Worm (Caenorhabditis elegans) whole organism, dauer: ENCODE data around the gene ruvb-1.
"Not testable (repeated sequence)": the region's sequence is repeated elsewhere in the genome, so short reads cannot be mapped to it uniquely, and the experiment has no call there.

Experiments used
- unc-62 ChIP-seq: sonication (generic microtip); optimal IDR thresholded peaks from 2 replicates; lab custom pipeline; 2017; ENCODE audit warnings: missing biosample characterization, missing genetic modification reagents, missing genetic modification characterization

Gene ruvb-1

ce11 chrV:9980731-9981483 lies at the start of gene ruvb-1, which contains the start of gene tofu-1:
Gene ruvb-1, minus strand, starts transcription at chrV:9980802.
Gene tofu-1, plus strand, starts transcription at chrV:9981147.
- not testable (repeated sequence) for TF ChIP-seq unc-62 (GFP tag; lab: Kevin White, UChicago)

ce11 chrV:10023062-10023536 lies 42.5 kb upstream of the ruvb-1 start:
- no peak for TF ChIP-seq unc-62 (GFP tag; lab: Kevin White, UChicago)

- no peak for TF ChIP-seq unc-62 (GFP tag; lab: Kevin White, UChicago)
Observed at ce11 chrV:10019934-10020333, 39.3 kb upstream of the ruvb-1 start.

- no peak for TF ChIP-seq unc-62 (GFP tag; lab: Kevin White, UChicago)
Observed at ce11 chrV:10019083-10019624, 38.6 kb upstream of the ruvb-1 start.

ce11 chrV:10018291-10018690 lies 37.7 kb upstream of the ruvb-1 start:
- TF ChIP-seq unc-62 (GFP tag; lab: Kevin White, UChicago) = no peak

DNA sequence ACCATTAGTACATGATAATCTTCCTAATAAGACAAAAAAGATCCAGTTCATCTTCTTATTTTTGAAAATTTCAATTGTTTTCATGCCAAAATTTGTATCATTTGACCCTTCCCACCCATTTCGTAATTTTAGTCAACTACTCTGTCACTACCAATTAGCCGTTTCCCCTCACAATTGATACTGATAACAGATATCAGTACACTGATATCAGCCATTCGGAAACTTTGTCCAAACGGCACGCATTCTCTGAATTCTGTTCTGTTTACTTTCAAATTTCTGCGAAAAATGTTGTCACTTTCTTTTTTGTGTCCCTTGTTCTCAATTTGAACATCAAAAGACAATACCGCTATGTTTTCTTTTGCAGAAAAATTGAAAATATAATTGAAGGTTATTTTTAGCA lies 32.0 kb upstream of the ruvb-1 start:
- TF ChIP-seq unc-62 (GFP tag; lab: Kevin White, UChicago) = no peak

ce11 chrV:10011623-10012022 lies 31.0 kb upstream of the ruvb-1 start, which contains the start of gene lea-1:
Gene lea-1, plus strand, starts transcription at chrV:10011923.
- TF ChIP-seq unc-62 (GFP tag; lab: Kevin White, UChicago) = no peak

ce11 chrV:10007484-10007883 lies 26.9 kb upstream of the ruvb-1 start:
- TF ChIP-seq unc-62 (GFP tag; lab: Kevin White, UChicago) = no peak

ce11 chrV:10006374-10006773 lies 25.8 kb upstream of the ruvb-1 start:
- no peak for TF ChIP-seq unc-62 (GFP tag; lab: Kevin White, UChicago)

ce11 chrV:10004048-10004761 lies 23.6 kb upstream of the ruvb-1 start, which contains the start of gene uda-1:
Gene uda-1, plus strand, starts transcription at chrV:10004755.
- TF ChIP-seq unc-62 (GFP tag; lab: Kevin White, UChicago) = not testable (repeated sequence)

- no peak for TF ChIP-seq unc-62 (GFP tag; lab: Kevin White, UChicago)
Observed at ce11 chrV:10003315-10003969, 22.8 kb upstream of the ruvb-1 start.

- no peak for TF ChIP-seq unc-62 (GFP tag; lab: Kevin White, UChicago)
Observed at ce11 chrV:10002720-10003119, 22.1 kb upstream of the ruvb-1 start.

DNA sequence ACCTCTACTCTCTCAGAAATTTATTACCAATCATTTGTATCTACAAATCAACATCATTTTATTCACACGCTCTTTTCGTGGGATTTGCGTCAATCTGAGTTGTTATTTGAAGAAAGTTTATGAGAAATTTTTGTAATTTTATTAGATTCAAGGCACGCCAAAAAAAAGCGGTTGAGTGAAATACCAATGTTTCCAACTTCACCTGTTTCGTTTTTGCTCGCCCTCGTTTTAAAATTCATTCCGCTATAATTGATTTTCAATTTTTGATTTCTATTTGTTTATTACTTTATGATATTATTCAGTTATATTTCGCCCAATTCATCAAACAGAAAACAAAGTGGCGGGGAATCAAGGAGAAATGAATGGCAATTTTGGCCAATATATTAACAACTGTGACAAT lies 20.2 kb upstream of the ruvb-1 start, which contains the start of gene K08H10.10:
TSS of gene K08H10.10 (plus strand) at position 301 of the 400 bp plus-strand sequence.
- TF ChIP-seq unc-62 (GFP tag; lab: Kevin White, UChicago) = no peak

ce11 chrV:9995791-9996190 lies 15.2 kb upstream of the ruvb-1 start, which contains the start of gene K08H10.6:
Gene K08H10.6, minus strand, starts transcription at chrV:9995891.
- no peak for TF ChIP-seq unc-62 (GFP tag; lab: Kevin White, UChicago)

DNA sequence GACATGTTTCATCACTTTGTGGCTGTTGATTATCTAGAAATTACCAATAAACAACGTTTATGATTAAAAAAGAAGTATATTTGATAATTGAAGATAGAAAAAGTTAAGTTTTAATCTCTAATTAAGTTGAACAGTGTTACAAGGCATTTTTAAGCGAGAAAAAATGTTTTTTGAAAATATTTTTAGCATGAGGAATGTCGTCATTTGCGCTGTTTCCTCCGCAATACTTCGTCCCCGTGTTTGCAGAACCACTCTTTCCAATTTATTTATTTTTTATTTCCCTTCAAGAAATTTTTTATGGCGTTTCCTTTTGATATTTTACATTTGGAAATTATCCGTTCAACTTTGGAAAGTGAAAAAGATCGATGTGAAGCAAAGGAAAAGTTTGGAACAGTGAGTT lies 11.0 kb upstream of the ruvb-1 start, which contains the start of the genes rde-1 and trpp-6:
TSS of gene rde-1 (minus strand) at position 33 of the 400 bp plus-strand sequence.
TSS of gene trpp-6 (plus strand) at position 286 of the 400 bp plus-strand sequence.
- no peak for TF ChIP-seq unc-62 (GFP tag; lab: Kevin White, UChicago)
